Fruit fly (Drosophila melanogaster) whole organism, prepupa: Measurements from ENCODE around the gene CG44158.

Source experiments
- CG11762 ChIP-seq: fragments of 200-800 bp; sonication (Bioruptor generic); optimal IDR thresholded peaks from 3 replicates; lab custom pipeline; 2016; ENCODE audit warnings: missing biosample characterization, missing genetic modification characterization; ENCODE audit not compliant: insufficient read depth
- CG6854 ChIP-seq: fragments of 200-800 bp; sonication (Bioruptor generic); optimal IDR thresholded peaks from 2 replicates; lab custom pipeline; 2017; ENCODE audit warnings: missing biosample characterization, mild to moderate bottlenecking, missing genetic modification characterization
- cyc ChIP-seq: fragments of 200-800 bp; sonication (Bioruptor generic); optimal IDR thresholded peaks from 3 replicates; lab custom pipeline; 2016; ENCODE audit warnings: missing biosample characterization, missing genetic modification characterization
- pdm3 ChIP-seq: fragments of 200-800 bp; sonication (Bioruptor generic); optimal IDR thresholded peaks from 3 replicates; lab custom pipeline; 2016; ENCODE audit warnings: missing biosample characterization, missing genetic modification characterization

DNA sequence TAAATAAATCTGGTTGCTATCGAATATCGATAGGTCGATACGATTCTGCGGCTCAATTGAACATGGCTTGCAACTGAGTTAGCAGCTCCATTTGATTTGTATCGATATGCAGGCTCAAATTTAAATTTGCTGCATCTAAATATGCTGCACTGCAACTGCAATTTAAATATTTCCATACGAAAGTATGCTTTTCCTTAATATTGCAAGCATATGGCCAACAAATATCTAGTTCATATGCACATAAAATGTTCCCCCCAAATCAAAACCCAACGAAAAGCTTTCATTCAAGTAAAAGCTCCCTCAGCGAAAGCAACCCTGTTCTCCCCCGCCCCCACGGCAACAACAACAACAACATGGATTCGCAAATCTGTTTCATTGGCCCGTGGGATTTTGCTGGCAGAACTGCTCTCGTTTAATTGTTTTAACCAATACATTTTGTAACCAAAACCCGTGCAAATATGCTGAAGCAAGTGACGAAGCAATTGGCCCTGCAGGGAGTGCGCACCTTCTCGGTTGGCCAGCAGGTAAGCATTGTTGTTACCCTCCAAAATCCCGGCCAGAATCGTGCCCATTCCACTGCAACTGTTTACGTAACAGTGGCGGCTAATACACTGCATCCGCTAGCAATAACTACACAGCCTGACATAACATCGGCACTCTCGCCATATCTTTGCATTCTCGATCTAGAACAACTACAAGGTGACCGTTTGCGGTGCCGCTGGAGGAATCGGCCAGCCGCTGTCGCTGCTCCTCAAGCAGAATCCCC, 17.6 kb downstream of the CG44158 start, which contains the start of the genes CG7168 and Mdh2:
- no peak for TF ChIP-seq CG6854 (GFP tag; lab: Kevin White, UChicago)
- TF ChIP-seq pdm3 (GFP tag; lab: Kevin White, UChicago): no peak
- no peak for TF ChIP-seq CG11762 (GFP tag; lab: Kevin White, UChicago)
- TF ChIP-seq cyc (GFP tag; lab: Kevin White, UChicago): no peak
